Worm (Caenorhabditis elegans) whole organism, L2 larva: ENCODE data around the gene Y43F8C.3.

ENCODE experiments used
- F13H6.1 ChIP-seq: sonication (generic microtip); optimal IDR thresholded peaks from 2 replicates; lab custom pipeline; 2016; ENCODE audit warnings: missing genetic modification characterization, missing compliant biosample characterization
- ama-1 ChIP-seq: fragments of 150-350 bp; optimal IDR thresholded peaks from 2 replicates; lab custom pipeline; 2018; ENCODE audit warnings: inconsistent platforms
- elt-1 ChIP-seq: fragments of 150-350 bp; optimal IDR thresholded peaks from 2 replicates; lab custom pipeline; 2014; ENCODE audit warnings: missing biosample characterization, missing genetic modification characterization
- fos-1 ChIP-seq: fragments of 150-350 bp; optimal IDR thresholded peaks from 2 replicates; lab custom pipeline; 2014; ENCODE audit warnings: missing biosample characterization, missing genetic modification characterization

DNA sequence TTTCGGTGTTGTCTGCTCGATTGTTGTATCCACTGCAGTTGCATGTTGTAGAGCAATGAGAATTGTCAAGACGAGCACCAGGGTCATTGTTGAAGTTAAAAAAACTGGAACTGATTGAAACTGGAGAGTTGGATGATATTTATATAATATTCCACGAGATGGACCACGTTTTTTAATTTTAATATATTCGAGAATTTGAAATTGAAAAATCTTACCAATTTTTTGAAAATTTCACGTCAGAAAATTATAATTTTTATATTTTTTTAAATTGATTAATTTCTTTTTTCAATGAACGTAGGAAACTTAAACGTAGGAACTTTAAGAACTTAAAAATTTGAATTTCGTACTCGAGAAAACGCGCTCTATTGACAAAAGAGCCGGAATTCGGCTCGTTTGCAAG is 10.1 kb upstream of the Y43F8C.3 start, which contains the start of gene Y43F8C.5:
- TF ChIP-seq ama-1 (lab: Kevin White, UChicago) (no peak), elt-1 (tag; lab: Kevin White, UChicago) (no peak), F13H6.1 (tag; lab: Kevin White, UChicago) (no peak), fos-1 (tag; lab: Kevin White, UChicago) (no peak)
